Worm (Caenorhabditis elegans) whole organism, young adult: ENCODE data around the gene C05G5.1.

Experiments
- F49E8.2 ChIP-seq: sonication (generic microtip); optimal IDR thresholded peaks from 3 replicates; lab custom pipeline; 2017; ENCODE audit warnings: missing genetic modification characterization, mild to moderate bottlenecking, missing compliant biosample characterization, antibody characterized with exemption, moderate library complexity; ENCODE audit not compliant: insufficient read depth
- F57C9.4 ChIP-seq: sonication (generic microtip); optimal IDR thresholded peaks from 2 replicates; lab custom pipeline; 2017; ENCODE audit warnings: mild to moderate bottlenecking, missing genetic modification characterization, missing compliant biosample characterization
- T07F8.4 ChIP-seq: sonication (generic microtip); optimal IDR thresholded peaks from 2 replicates; lab custom pipeline; 2016; ENCODE audit warnings: mild to moderate bottlenecking, missing genetic modification characterization, moderate library complexity, missing compliant biosample characterization
- ama-1 ChIP-seq, 3 experiments: fragments of 150-350 bp in 1 of 3; sonication (generic microtip) in 2 of 3; optimal IDR thresholded peaks; 2 replicates each; lab custom pipeline; 2014 to 2018; ENCODE audit warnings: missing biosample characterization in 2 of 3, missing genetic modification characterization in 2 of 3, missing genetic modification reagents in 2 of 3
- attf-6 ChIP-seq: fragments of 200-800 bp; sonication (Bioruptor generic); IDR thresholded peaks from 2 replicates; pipeline ENCODE4 v1.3.6; 2022; ENCODE audit warnings: missing genetic modification reagents, missing genetic modification characterization, missing compliant biosample characterization
- him-1 ChIP-seq: sonication (generic microtip); optimal IDR thresholded peaks from 2 replicates; lab custom pipeline; 2016; ENCODE audit warnings: missing genotype, missing genetic modification reagents, missing genetic modification characterization, missing compliant biosample characterization
- unc-130 ChIP-seq: sonication (generic microtip); optimal IDR thresholded peaks from 2 replicates; lab custom pipeline; 2016; ENCODE audit warnings: missing genetic modification reagents, missing genetic modification characterization, missing compliant biosample characterization
- unc-62 ChIP-seq: fragments of 150-350 bp; optimal IDR thresholded peaks from 2 replicates; lab custom pipeline; 2014; ENCODE audit warnings: missing biosample characterization, missing genetic modification reagents, missing genetic modification characterization

- no peak for TF ChIP-seq unc-130 (GFP tag; lab: Kevin White, UChicago)
- no peak for TF ChIP-seq him-1 (tag; lab: Kevin White, UChicago)
- TF ChIP-seq T07F8.4: no peak
- no peak for TF ChIP-seq F49E8.2 (tag; lab: Kevin White, UChicago)
- TF ChIP-seq unc-62: no peak
- TF ChIP-seq ama-1 (optimal IDR thresholded peaks at IDR 0.05; lab: Kevin White, UChicago): no peak
- no peak for TF ChIP-seq ama-1 (GFP tag; optimal IDR thresholded peaks at IDR 0.05; lab: Kevin White, UChicago)
- TF ChIP-seq attf-6 (GFP tag; lab: Robert Waterston, UW): no peak
- TF ChIP-seq F57C9.4 (tag; lab: Kevin White, UChicago): no peak
These were observed 8.0 kb downstream of the C05G5.1 start, which contains the start of gene F33C8.4 for ce11 chrX:14731828-14732331.
